Worm (Caenorhabditis elegans) whole organism, young adult: ENCODE measurements around the gene Y54G2A.18.
"Not testable (repeated sequence)": the region's sequence is repeated elsewhere in the genome, so short reads cannot be mapped to it uniquely, and the experiment has no call there.

Experiments used
- B0336.3 ChIP-seq: fragments of 200-800 bp; sonication (Bioruptor generic); IDR thresholded peaks from 2 replicates; pipeline ENCODE4 v1.3.6; 2022; ENCODE audit warnings: missing genetic modification characterization, missing compliant biosample characterization
- C06A6.2 ChIP-seq: fragments of 200-800 bp; sonication (Bioruptor generic); conservative IDR thresholded peaks from 2 replicates; pipeline ENCODE4 v1.3.6; 2022; ENCODE audit warnings: missing genetic modification characterization, missing compliant biosample characterization
- C17E4.6 ChIP-seq: fragments of 200-800 bp; sonication (Bioruptor generic); IDR thresholded peaks from 2 replicates; pipeline ENCODE4 v1.3.6; 2022; ENCODE audit warnings: missing genetic modification reagents, missing genetic modification characterization, missing compliant biosample characterization
- D2030.7 ChIP-seq: fragments of 200-800 bp; sonication (Bioruptor generic); IDR thresholded peaks from 2 replicates; pipeline ENCODE4 v1.3.6; 2022; ENCODE audit warnings: missing genetic modification reagents, missing genetic modification characterization, missing compliant biosample characterization
- F33H1.4 ChIP-seq: fragments of 200-800 bp; sonication (Bioruptor generic); IDR thresholded peaks from 2 replicates; pipeline ENCODE4 v1.3.6; 2022; ENCODE audit warnings: missing genetic modification reagents, missing genetic modification characterization, missing compliant biosample characterization
- K11D2.4 ChIP-seq: fragments of 200-800 bp; sonication (Bioruptor generic); IDR thresholded peaks from 2 replicates; pipeline ENCODE4 v1.3.6; 2022; ENCODE audit warnings: missing genetic modification reagents, missing genetic modification characterization, missing compliant biosample characterization
- Y53G8AR.9 ChIP-seq: fragments of 200-800 bp; sonication (Bioruptor generic); conservative IDR thresholded peaks from 2 replicates; pipeline ENCODE4 v1.3.6; 2022; ENCODE audit warnings: missing genetic modification reagents, missing genetic modification characterization, missing compliant biosample characterization
- ZK185.1 ChIP-seq: sonication (generic microtip); optimal IDR thresholded peaks from 2 replicates; lab custom pipeline; 2016; ENCODE audit warnings: mild to moderate bottlenecking, missing genetic modification characterization, missing compliant biosample characterization; ENCODE audit not compliant: poor library complexity, severe bottlenecking
- atf-7 ChIP-seq: sonication (generic microtip); optimal IDR thresholded peaks from 2 replicates; lab custom pipeline; 2017; ENCODE audit warnings: mild to moderate bottlenecking, missing genetic modification characterization, missing compliant biosample characterization
- attf-3 ChIP-seq: fragments of 200-800 bp; sonication (Bioruptor generic); conservative IDR thresholded peaks from 2 replicates; pipeline ENCODE4 v1.3.6; 2022; ENCODE audit warnings: missing genetic modification reagents, missing genetic modification characterization, missing compliant biosample characterization
- attf-5 ChIP-seq: fragments of 200-800 bp; sonication (Bioruptor generic); optimal IDR thresholded peaks from 2 replicates; lab custom pipeline; 2018; ENCODE audit warnings: mild to moderate bottlenecking, missing genetic modification characterization, missing compliant biosample characterization
- bed-2 ChIP-seq: fragments of 200-800 bp; sonication (Bioruptor generic); IDR thresholded peaks from 2 replicates; pipeline ENCODE4 v1.3.6; 2022; ENCODE audit warnings: missing genetic modification reagents, missing genetic modification characterization, missing compliant biosample characterization
- cebp-1 ChIP-seq, 2 experiments: fragments of 200-800 bp in 1 of 2; sonication (Bioruptor generic) in 1 of 2; sonication (generic microtip) in 1 of 2; IDR thresholded peaks in 1 of 2; optimal IDR thresholded peaks in 1 of 2; 2 replicates each; pipeline versions ENCODE4 v1.3.6 to Lab custom; 2017 to 2022; ENCODE audit warnings: missing compliant biosample characterization in 2 of 2, missing genetic modification characterization in 2 of 2, mild to moderate bottlenecking in 1 of 2, missing genetic modification reagents in 1 of 2, moderate library complexity in 1 of 2
- ceh-100 ChIP-seq: fragments of 200-800 bp; sonication (Bioruptor generic); IDR thresholded peaks from 2 replicates; pipeline ENCODE4 v1.3.6; 2022; ENCODE audit warnings: missing genetic modification reagents, missing genetic modification characterization, missing compliant biosample characterization
- ceh-91 ChIP-seq: fragments of 200-800 bp; sonication (Bioruptor generic); IDR thresholded peaks from 2 replicates; pipeline ENCODE4 v1.3.6; 2022; ENCODE audit warnings: missing genetic modification reagents, missing genetic modification characterization, missing compliant biosample characterization
- dox-1 ChIP-seq: fragments of 200-800 bp; sonication (Bioruptor generic); IDR thresholded peaks from 2 replicates; pipeline ENCODE4 v1.3.6; 2022; ENCODE audit warnings: missing genetic modification reagents, missing genetic modification characterization, missing compliant biosample characterization
- efl-1 ChIP-seq: fragments of 150-350 bp; optimal IDR thresholded peaks from 2 replicates; lab custom pipeline; 2014; ENCODE audit warnings: missing biosample characterization, missing genetic modification reagents, missing genetic modification characterization
- egl-18 ChIP-seq: fragments of 200-800 bp; sonication (Bioruptor generic); IDR thresholded peaks from 2 replicates; pipeline ENCODE4 v1.3.6; 2022; ENCODE audit warnings: missing genetic modification reagents, missing genetic modification characterization, missing compliant biosample characterization
- hmg-1.2 ChIP-seq: fragments of 200-800 bp; sonication (Bioruptor generic); IDR thresholded peaks from 2 replicates; pipeline ENCODE4 v1.3.6; 2022; ENCODE audit warnings: missing genetic modification reagents, missing genetic modification characterization, missing compliant biosample characterization
- hsf-1 ChIP-seq: fragments of 200-800 bp; sonication (Bioruptor generic); IDR thresholded peaks from 2 replicates; pipeline ENCODE4 v1.3.6; 2022; ENCODE audit warnings: missing genetic modification reagents, missing genetic modification characterization, missing compliant biosample characterization
- let-607 ChIP-seq, 2 experiments: fragments of 200-800 bp in 1 of 2; sonication (Bioruptor generic) in 1 of 2; sonication (generic microtip) in 1 of 2; optimal IDR thresholded peaks; 2 replicates each; lab custom pipeline; 2016 to 2018; ENCODE audit warnings: mild to moderate bottlenecking in 2 of 2, missing compliant biosample characterization in 2 of 2, missing genetic modification characterization in 2 of 2, moderate library complexity in 2 of 2, missing genotype in 1 of 2
- lin-40 ChIP-seq: sonication (generic microtip); optimal IDR thresholded peaks from 2 replicates; lab custom pipeline; 2016; ENCODE audit warnings: missing genetic modification characterization, mild to moderate bottlenecking, missing compliant biosample characterization, missing genotype, missing genetic modification reagents
- lin-54 ChIP-seq: fragments of 200-800 bp; sonication (Bioruptor generic); optimal IDR thresholded peaks from 2 replicates; lab custom pipeline; 2018; ENCODE audit warnings: mild to moderate bottlenecking, missing genetic modification characterization, missing compliant biosample characterization
- lir-1 ChIP-seq: fragments of 200-800 bp; sonication (Bioruptor generic); conservative IDR thresholded peaks from 2 replicates; pipeline ENCODE4 v1.3.6; 2022; ENCODE audit warnings: missing genetic modification reagents, missing genetic modification characterization, missing compliant biosample characterization
- lsl-1 ChIP-seq: fragments of 200-800 bp; sonication (Bioruptor generic); optimal IDR thresholded peaks from 2 replicates; lab custom pipeline; 2018; ENCODE audit warnings: mild to moderate bottlenecking, missing genetic modification characterization, moderate library complexity, missing compliant biosample characterization
- madf-3 ChIP-seq: fragments of 200-800 bp; sonication (Bioruptor generic); IDR thresholded peaks from 2 replicates; pipeline ENCODE4 v1.3.6; 2022; ENCODE audit warnings: missing genetic modification reagents, missing genetic modification characterization, missing compliant biosample characterization
- madf-6 ChIP-seq: fragments of 200-800 bp; sonication (Bioruptor generic); IDR thresholded peaks from 2 replicates; pipeline ENCODE4 v1.3.6; 2022; ENCODE audit warnings: missing genetic modification reagents, missing genetic modification characterization, missing compliant biosample characterization
- mcd-1 ChIP-seq: fragments of 200-800 bp; sonication (Bioruptor generic); IDR thresholded peaks from 2 replicates; pipeline ENCODE4 v1.3.6; 2022; ENCODE audit warnings: missing genetic modification reagents, missing genetic modification characterization, missing compliant biosample characterization
- nfyb-1 ChIP-seq: fragments of 200-800 bp; sonication (Bioruptor generic); IDR thresholded peaks from 2 replicates; pipeline ENCODE4 v1.3.6; 2022; ENCODE audit warnings: missing genetic modification reagents, missing genetic modification characterization, missing compliant biosample characterization
- snpc-4 ChIP-seq, 5 experiments: fragments of 150-350 bp in 1 of 5; sonication (generic microtip) in 4 of 5; optimal IDR thresholded peaks; 2 replicates each; lab custom pipeline; 2014 to 2018; ENCODE audit warnings: missing genetic modification characterization in 5 of 5, missing biosample characterization in 3 of 5, antibody characterized with exemption in 2 of 5, mild to moderate bottlenecking in 2 of 5, missing compliant biosample characterization in 2 of 5, missing genotype in 2 of 5, moderate library complexity in 2 of 5, missing genetic modification reagents in 1 of 5
- tlf-1 ChIP-seq: fragments of 200-800 bp; sonication (Bioruptor generic); optimal IDR thresholded peaks from 2 replicates; lab custom pipeline; 2018; ENCODE audit warnings: mild to moderate bottlenecking, missing genetic modification characterization, missing compliant biosample characterization
- unc-130 ChIP-seq: sonication (generic microtip); optimal IDR thresholded peaks from 2 replicates; lab custom pipeline; 2016; ENCODE audit warnings: missing genetic modification reagents, missing genetic modification characterization, missing compliant biosample characterization
- xnd-1 ChIP-seq: sonication (generic microtip); optimal IDR thresholded peaks from 2 replicates; lab custom pipeline; 2016; ENCODE audit warnings: missing genotype, missing genetic modification reagents, missing genetic modification characterization, missing compliant biosample characterization
- ztf-18 ChIP-seq: sonication (generic microtip); optimal IDR thresholded peaks from 2 replicates; lab custom pipeline; 2016; ENCODE audit warnings: missing genotype, mild to moderate bottlenecking, missing genetic modification characterization, missing compliant biosample characterization

The Y54G2A.18 gene

ce11 chrIV:2895986-2896660, 3.8 kb upstream of the Y54G2A.18 start:
- TF ChIP-seq D2030.7 (GFP tag; lab: Robert Waterston, UW) (peak; percentile 45; the same call in 1 of the 2 replicates), atf-7 (tag; lab: Kevin White, UChicago) (peak; percentile 10), lsl-1 (GFP tag; lab: Kevin White, UChicago) (peak; percentile 44), attf-3 (GFP tag; lab: Robert Waterston, UW) (peak; percentile 79), ceh-100 (GFP tag; lab: Robert Waterston, UW) (peak; percentile 48; the same call in 1 of the 2 replicates), cebp-1 (GFP tag; IDR thresholded peaks at IDR 0.05; lab: Robert Waterston, UW) (peak; percentile 49), cebp-1 (tag; optimal IDR thresholded peaks at IDR 0.05; lab: Kevin White, UChicago) (peak; percentile 55), lin-54 (GFP tag; lab: Kevin White, UChicago) (peak; percentile 48), Y53G8AR.9 (peak; percentile 83), hsf-1 (peak; percentile 44; the same call in 1 of the 2 replicates), let-607 (tag; optimal IDR thresholded peaks at IDR 0.05; lab: Kevin White, UChicago) (peak in 1 of 2 experiments; percentile 53), C06A6.2 (GFP tag; lab: Robert Waterston, UW) (peak; percentile 58), dox-1 (GFP tag; lab: Robert Waterston, UW) (peak; percentile 89), snpc-4 (tag; optimal IDR thresholded peaks at IDR 0.05; lab: Kevin White, UChicago) (peak in 1 of 4 experiments; percentile 12), efl-1 (GFP tag; lab: Kevin White, UChicago) (peak; percentile 33), C17E4.6 (GFP tag; lab: Robert Waterston, UW) (peak; percentile 14; the same call in 1 of the 2 replicates), K11D2.4 (GFP tag; lab: Robert Waterston, UW) (peak; percentile 77), mcd-1 (peak; percentile 93), tlf-1 (GFP tag; lab: Kevin White, UChicago) (peak; percentile 20), unc-130 (GFP tag; lab: Kevin White, UChicago) (peak; percentile 33), hmg-1.2 (GFP tag; lab: Robert Waterston, UW) (peak; percentile 94), nfyb-1 (GFP tag; lab: Robert Waterston, UW) (peak; percentile 81), ztf-18 (tag; lab: Kevin White, UChicago) (peak; percentile 25), B0336.3 (GFP tag; lab: Robert Waterston, UW) (0 out of 2 replicates have a peak, but pooled peaks have one; percentile 15), bed-2 (GFP tag; lab: Robert Waterston, UW) (peak; percentile 79), xnd-1 (peak; percentile 14), ceh-91 (GFP tag; lab: Robert Waterston, UW) (peak; percentile 62; the same call in 1 of the 2 replicates), madf-3 (GFP tag; lab: Robert Waterston, UW) (peak; percentile 81; the same call in 1 of the 2 replicates), egl-18 (GFP tag; lab: Robert Waterston, UW) (peak; percentile 44; the same call in 1 of the 2 replicates), attf-5 (GFP tag; lab: Kevin White, UChicago) (peak; percentile 62), F33H1.4 (peak; percentile 71), madf-6 (GFP tag; lab: Robert Waterston, UW) (peak; percentile 53), lir-1 (peak; percentile 65; the same call in 1 of the 2 replicates), lin-40 (tag; lab: Kevin White, UChicago) (peak; percentile 43)
- not testable (repeated sequence) for TF ChIP-seq snpc-4 (GFP tag; optimal IDR thresholded peaks at IDR 0.05; lab: Kevin White, UChicago)

ce11 chrIV:2894630-2895029, 2.3 kb upstream of the Y54G2A.18 start, which contains the start of gene Y54G2A.19:
Y54G2A.19 (minus strand) TSS chrIV:2894730.
- TF ChIP-seq lir-1; ztf-18 (tag; lab: Kevin White, UChicago); ZK185.1 (tag; lab: Kevin White, UChicago): not testable (repeated sequence)
